Fruit fly (Drosophila melanogaster): ENCODE data around the gene Sfp24Bd.
A peak's percentile ranks its signal among the peaks of the same experiment; 100 is the strongest.

Sfp24Bd gene

dm6 chr2L:3705438-3705921 is 36.5 kb upstream of the Sfp24Bd start, which contains the start of gene CG31778 (continued):
- TF ChIP-seq Hr51 (GFP tag; optimal IDR thresholded peaks at IDR 0.05): peak in 1 of 2 experiments; percentile 4
- peak; percentile 62 for TF ChIP-seq Rfx (GFP tag; IDR thresholded peaks at IDR 0.05)
- TF ChIP-seq CG34376 (GFP tag; optimal IDR thresholded peaks at IDR 0.05): peak; percentile 55
- 0 out of 2 replicates have a peak, but pooled peaks have one; percentile 15 for TF ChIP-seq sob (GFP tag; IDR thresholded peaks at IDR 0.05)
- peak; percentile 26 for TF ChIP-seq lab (GFP tag; optimal IDR thresholded peaks at IDR 0.05)
- no peak for TF ChIP-seq NC2β (GFP tag; optimal IDR thresholded peaks at IDR 0.05)
- no peak for TF ChIP-seq CG11093 (GFP tag; IDR thresholded peaks at IDR 0.05)
- no peak for TF ChIP-seq prd (optimal IDR thresholded peaks at IDR 0.05)
- TF ChIP-seq prd (GFP tag; IDR thresholded peaks at IDR 0.05): 0 out of 3 replicates have a peak, but pooled peaks have one; percentile 11
- TF ChIP-seq sug (tag; optimal IDR thresholded peaks at IDR 0.05): peak; percentile 20
- TF ChIP-seq Ptx1 (GFP tag; IDR thresholded peaks at IDR 0.05): peak; percentile 35; the same call in 1 of the 2 replicates
- TF ChIP-seq CG16863 (GFP tag; optimal IDR thresholded peaks at IDR 0.05): no peak
- peak; percentile 68 for TF ChIP-seq nom (GFP tag; optimal IDR thresholded peaks at IDR 0.05)
- peak; percentile 35 for TF ChIP-seq CG12769 (tag; optimal IDR thresholded peaks at IDR 0.05)
- peak; percentile 22 for TF ChIP-seq Fer1 (GFP tag; optimal IDR thresholded peaks at IDR 0.05)
- TF ChIP-seq CG8290 (GFP tag; optimal IDR thresholded peaks at IDR 0.05): no peak
- TF ChIP-seq CG8290 (tag; optimal IDR thresholded peaks at IDR 0.05): peak in 1 of 2 experiments; percentile 36
- TF ChIP-seq CG15514 (GFP tag; optimal IDR thresholded peaks at IDR 0.05): peak; percentile 5
- TF ChIP-seq Meics (GFP tag; optimal IDR thresholded peaks at IDR 0.05): peak; percentile 12
- peak; percentile 71 for TF ChIP-seq Drgx (GFP tag; IDR thresholded peaks at IDR 0.05)
- TF ChIP-seq ems (GFP tag; optimal IDR thresholded peaks at IDR 0.05): no peak
- TF ChIP-seq Hmr (GFP tag; optimal IDR thresholded peaks at IDR 0.05): peak; percentile 12

dm6 chr2L:3703260-3703659 is 34.3 kb upstream of the Sfp24Bd start, which contains the start of gene CG2816:
Gene CG2816 (plus strand): TSS chr2L:3703659.
- TF ChIP-seq ftz-f1 (GFP tag; optimal IDR thresholded peaks at IDR 0.05) (peak; percentile 35), CG6175 (GFP tag; IDR thresholded peaks at IDR 0.05) (no peak), CG8478 (optimal IDR thresholded peaks at IDR 0.05) (no peak), CG7745 (tag; optimal IDR thresholded peaks at IDR 0.05) (no peak), fd3F (GFP tag; optimal IDR thresholded peaks at IDR 0.05) (peak; percentile 45), NFAT (GFP tag; IDR thresholded peaks at IDR 0.05) (peak; percentile 68; the same call in 1 of the 2 replicates), bcd (GFP tag; optimal IDR thresholded peaks at IDR 0.05) (peak; percentile 38), Sox100B (GFP tag; optimal IDR thresholded peaks at IDR 0.05) (peak; percentile 4), Hr39 (optimal IDR thresholded peaks at IDR 0.05) (no peak), CG2678 (tag; optimal IDR thresholded peaks at IDR 0.05) (peak; percentile 66), gce (GFP tag; IDR thresholded peaks at IDR 0.05) (peak; percentile 27; the same call in 1 of the 3 replicates), dpn (GFP tag; optimal IDR thresholded peaks at IDR 0.05) (peak; percentile 63 to 79), nmo (GFP tag; optimal IDR thresholded peaks at IDR 0.05) (no peak), CG18619 (GFP tag; optimal IDR thresholded peaks at IDR 0.05) (peak; percentile 65), CG6683 (GFP tag; optimal IDR thresholded peaks at IDR 0.05) (no peak), CHES-1-like (GFP tag; optimal IDR thresholded peaks at IDR 0.05) (peak; percentile 79), lov (optimal IDR thresholded peaks at IDR 0.05) (no peak), lov (GFP tag; IDR thresholded peaks at IDR 0.05) (no peak; the same call in 2 of the 3 replicates), CG10366 (GFP tag; IDR thresholded peaks at IDR 0.05) (peak; percentile 49; the same call in 1 of the 2 replicates), sim (GFP tag; IDR thresholded peaks at IDR 0.05) (no peak), Hsf (GFP tag; optimal IDR thresholded peaks at IDR 0.05) (peak; percentile 12), CG11247 (GFP tag; IDR thresholded peaks at IDR 0.05) (peak; percentile 89), Pdp1 (GFP tag; optimal IDR thresholded peaks at IDR 0.05) (peak in 1 of 2 experiments; percentile 56), Hr51 (GFP tag; optimal IDR thresholded peaks at IDR 0.05) (peak; percentile 60 to 68), gro (GFP tag; optimal IDR thresholded peaks at IDR 0.05) (peak; percentile 96), CG1792 (GFP tag; optimal IDR thresholded peaks at IDR 0.05) (no peak), CG30020 (tag; optimal IDR thresholded peaks at IDR 0.05) (no peak), Xbp1 (GFP tag; optimal IDR thresholded peaks at IDR 0.05) (peak; percentile 27), seq (GFP tag; IDR thresholded peaks at IDR 0.05) (peak; percentile 47), HLH3B (GFP tag; IDR thresholded peaks at IDR 0.05) (peak; percentile 57), ttk (GFP tag; IDR thresholded peaks at IDR 0.05) (peak; percentile 51)
